Fruit fly (Drosophila melanogaster) whole organism, embryonic: ENCODE results near the gene Cyp303a1.

Experiments used
- Atf-2 ChIP-seq: fragments of 200-800 bp; sonication (Bioruptor generic); optimal IDR thresholded peaks from 2 replicates; lab custom pipeline; 2016; ENCODE audit warnings: missing biosample characterization, missing genetic modification characterization
- B-H1 ChIP-seq: fragments of 200-800 bp; sonication (Bioruptor generic); IDR thresholded peaks from 3 replicates; pipeline ENCODE4 v1.3.6; 2022; ENCODE audit warnings: missing biosample characterization, missing genetic modification characterization
- CG10654 ChIP-seq: fragments of 200-800 bp; sonication (Bioruptor generic); optimal IDR thresholded peaks from 2 replicates; lab custom pipeline; 2016; ENCODE audit warnings: missing biosample characterization, missing genetic modification characterization
- CG10979 ChIP-seq: fragments of 200-800 bp; sonication (Bioruptor generic); optimal IDR thresholded peaks from 2 replicates; lab custom pipeline; 2018; ENCODE audit warnings: missing biosample characterization, mild to moderate bottlenecking, missing genetic modification characterization, moderate library complexity
- CG12744 ChIP-seq: fragments of 200-800 bp; sonication (Bioruptor generic); optimal IDR thresholded peaks from 2 replicates; lab custom pipeline; 2016; ENCODE audit warnings: missing biosample characterization, missing genetic modification characterization
- CG13296 ChIP-seq: fragments of 200-800 bp; sonication (Bioruptor generic); optimal IDR thresholded peaks from 3 replicates; lab custom pipeline; 2018; ENCODE audit warnings: missing biosample characterization, mild to moderate bottlenecking, missing genetic modification characterization
- CG14050 ChIP-seq: fragments of 200-800 bp; sonication (Bioruptor generic); IDR thresholded peaks from 3 replicates; pipeline ENCODE4 v1.3.6; 2022; ENCODE audit warnings: missing biosample characterization, missing genetic modification characterization
- CG17328 ChIP-seq: fragments of 200-800 bp; sonication (Bioruptor generic); IDR thresholded peaks from 2 replicates; pipeline ENCODE4 v1.3.6; 2022; ENCODE audit warnings: missing biosample characterization, missing genetic modification characterization
- CG17361 ChIP-seq: fragments of 200-800 bp; sonication (Bioruptor generic); IDR thresholded peaks from 3 replicates; pipeline ENCODE4 v1.3.6; 2022; ENCODE audit warnings: missing biosample characterization, missing genetic modification characterization
- CG1832 ChIP-seq: fragments of 200-800 bp; sonication (Bioruptor generic); optimal IDR thresholded peaks from 2 replicates; lab custom pipeline; 2017; ENCODE audit warnings: missing biosample characterization, mild to moderate bottlenecking, missing genetic modification characterization, inconsistent platforms
- CG3065 ChIP-seq: fragments of 200-800 bp; sonication (Bioruptor generic); optimal IDR thresholded peaks from 2 replicates; lab custom pipeline; 2016; ENCODE audit warnings: missing biosample characterization, missing genetic modification characterization
- CG31388 ChIP-seq: fragments of 200-800 bp; sonication (Bioruptor generic); optimal IDR thresholded peaks from 2 replicates; lab custom pipeline; 2016; ENCODE audit warnings: missing biosample characterization, missing genetic modification characterization
- CG32767 ChIP-seq: fragments of 200-800 bp; sonication (Bioruptor generic); IDR thresholded peaks from 2 replicates; pipeline ENCODE4 v1.3.6; 2022; ENCODE audit warnings: missing biosample characterization, missing genetic modification characterization
- CG4404 ChIP-seq: fragments of 200-800 bp; sonication (Bioruptor generic); IDR thresholded peaks from 2 replicates; pipeline ENCODE4 v1.3.6; 2022; ENCODE audit warnings: missing biosample characterization, missing genetic modification characterization
- CG6175 ChIP-seq: fragments of 200-800 bp; sonication (Bioruptor generic); IDR thresholded peaks from 3 replicates; pipeline ENCODE4 v1.3.6; 2022; ENCODE audit warnings: missing biosample characterization, missing genetic modification characterization
- CG7357 ChIP-seq: fragments of 200-800 bp; sonication (Bioruptor generic); IDR thresholded peaks from 3 replicates; pipeline ENCODE4 v1.3.6; 2022; ENCODE audit warnings: missing biosample characterization, missing genetic modification characterization
- CG7556 ChIP-seq: fragments of 200-800 bp; sonication (Bioruptor generic); optimal IDR thresholded peaks from 2 replicates; lab custom pipeline; 2017; ENCODE audit warnings: missing biosample characterization, mild to moderate bottlenecking, missing genetic modification characterization
- CG7786 ChIP-seq: fragments of 200-800 bp; sonication (Bioruptor generic); optimal IDR thresholded peaks from 2 replicates; lab custom pipeline; 2016; ENCODE audit warnings: missing biosample characterization, missing genetic modification characterization
- CG8281 ChIP-seq: fragments of 200-800 bp; sonication (Bioruptor generic); optimal IDR thresholded peaks from 2 replicates; lab custom pipeline; 2018; ENCODE audit warnings: missing biosample characterization, mild to moderate bottlenecking, missing genetic modification characterization, moderate library complexity
- CG9215 ChIP-seq: fragments of 200-800 bp; sonication (Bioruptor generic); IDR thresholded peaks from 2 replicates; pipeline ENCODE4 v1.3.6; 2022; ENCODE audit warnings: missing biosample characterization, missing genetic modification characterization
- CTCF ChIP-seq: fragments of 200-800 bp; sonication (Bioruptor generic); optimal IDR thresholded peaks from 2 replicates; lab custom pipeline; 2017; ENCODE audit warnings: missing biosample characterization, mild to moderate bottlenecking, missing genetic modification characterization, moderate library complexity
- CoRest ChIP-seq: fragments of 200-800 bp; sonication (Bioruptor generic); optimal IDR thresholded peaks from 3 replicates; lab custom pipeline; 2018; ENCODE audit warnings: missing biosample characterization, mild to moderate bottlenecking, missing genetic modification characterization, moderate library complexity
- Dip2 ChIP-seq: fragments of 200-800 bp; sonication (Bioruptor generic); IDR thresholded peaks from 2 replicates; pipeline ENCODE4 v1.3.6; 2022; ENCODE audit warnings: missing biosample characterization, missing genetic modification characterization
- Dp ChIP-seq: fragments of 200-800 bp; sonication (Bioruptor generic); optimal IDR thresholded peaks from 2 replicates; lab custom pipeline; 2018; ENCODE audit warnings: missing biosample characterization, mild to moderate bottlenecking, missing genetic modification characterization, moderate library complexity
- Fer2 ChIP-seq: fragments of 200-800 bp; sonication (Bioruptor generic); optimal IDR thresholded peaks from 2 replicates; lab custom pipeline; 2018; ENCODE audit warnings: missing biosample characterization, mild to moderate bottlenecking, missing genetic modification characterization, moderate library complexity
- GATAe ChIP-seq: fragments of 200-800 bp; sonication (Bioruptor generic); conservative IDR thresholded peaks from 2 replicates; pipeline ENCODE4 v1.3.6; 2022; ENCODE audit warnings: missing biosample characterization, missing genetic modification characterization
- Gsc ChIP-seq: fragments of 200-800 bp; sonication (Bioruptor generic); IDR thresholded peaks from 2 replicates; pipeline ENCODE4 v1.3.6; 2022; ENCODE audit warnings: missing biosample characterization, missing genetic modification characterization
- Hr78 ChIP-seq, 2 experiments: fragments of 200-800 bp in 1 of 2; fragments of >200 bp in 1 of 2; sonication (Bioruptor generic) in 1 of 2; optimal IDR thresholded peaks; 2 replicates each; lab custom pipeline; 2017 to 2019; ENCODE audit warnings: missing biosample characterization in 2 of 2, missing genetic modification characterization in 2 of 2, mild to moderate bottlenecking in 1 of 2, moderate library complexity in 1 of 2
- NFAT ChIP-seq: fragments of 200-800 bp; sonication (Bioruptor generic); IDR thresholded peaks from 2 replicates; pipeline ENCODE4 v1.3.6; 2022; ENCODE audit warnings: missing biosample characterization, missing genetic modification characterization
- Poxn ChIP-seq: fragments of 200-800 bp; sonication (Bioruptor generic); IDR thresholded peaks from 2 replicates; pipeline ENCODE4 v1.3.6; 2022; ENCODE audit warnings: missing biosample characterization, missing genetic modification characterization
- ac ChIP-seq: fragments of 200-800 bp; sonication (Bioruptor generic); optimal IDR thresholded peaks from 3 replicates; lab custom pipeline; 2017; ENCODE audit warnings: missing biosample characterization, mild to moderate bottlenecking, missing genetic modification characterization
- bigmax ChIP-seq: fragments of 200-800 bp; sonication (Bioruptor generic); optimal IDR thresholded peaks from 2 replicates; lab custom pipeline; 2018; ENCODE audit warnings: missing biosample characterization, mild to moderate bottlenecking, missing genetic modification characterization
- croc ChIP-seq: fragments of 200-800 bp; sonication (Bioruptor generic); conservative IDR thresholded peaks from 3 replicates; pipeline ENCODE4 v1.3.6; 2022; ENCODE audit warnings: missing biosample characterization, missing genetic modification characterization
- da ChIP-seq: fragments of 200-800 bp; sonication (Bioruptor generic); optimal IDR thresholded peaks from 2 replicates; lab custom pipeline; 2016; ENCODE audit warnings: missing biosample characterization, missing genetic modification characterization
- dati ChIP-seq: fragments of 200-800 bp; sonication (Bioruptor generic); IDR thresholded peaks from 2 replicates; pipeline ENCODE4 v1.3.6; 2022; ENCODE audit warnings: missing biosample characterization, missing genetic modification characterization
- dysf ChIP-seq: fragments of 200-800 bp; sonication (Bioruptor generic); IDR thresholded peaks from 3 replicates; pipeline ENCODE4 v1.3.6; 2022; ENCODE audit warnings: missing biosample characterization, missing genetic modification characterization
- fu2 ChIP-seq: fragments of 200-800 bp; sonication (Bioruptor generic); optimal IDR thresholded peaks from 2 replicates; lab custom pipeline; 2016; ENCODE audit warnings: missing biosample characterization, missing genetic modification characterization
- gsb ChIP-seq: fragments of 200-800 bp; sonication (Bioruptor generic); IDR thresholded peaks from 2 replicates; pipeline ENCODE4 v1.3.6; 2022; ENCODE audit warnings: missing biosample characterization, missing genetic modification characterization
- knrl ChIP-seq: fragments of 200-800 bp; sonication (Bioruptor generic); IDR thresholded peaks from 3 replicates; pipeline ENCODE4 v1.3.6; 2022; ENCODE audit warnings: missing biosample characterization, missing genetic modification characterization; ENCODE audit not compliant: partially characterized antibody
- lilli ChIP-seq: fragments of 200-800 bp; sonication (Bioruptor generic); optimal IDR thresholded peaks from 3 replicates; lab custom pipeline; 2016; ENCODE audit warnings: missing biosample characterization, missing genetic modification characterization
- lov ChIP-seq, 2 experiments: fragments of 200-800 bp in 1 of 2; fragments of >200 bp in 1 of 2; sonication (Bioruptor generic) in 1 of 2; IDR thresholded peaks in 1 of 2; optimal IDR thresholded peaks in 1 of 2; 2 replicates in 1 of 2; 3 replicates in 1 of 2; pipeline versions ENCODE4 v1.3.6 to Lab custom; 2017 to 2022; ENCODE audit warnings: missing biosample characterization in 1 of 2, missing genetic modification characterization in 1 of 2
- nerfin-1 ChIP-seq: fragments of 200-800 bp; sonication (Bioruptor generic); optimal IDR thresholded peaks from 3 replicates; lab custom pipeline; 2019; ENCODE audit warnings: missing biosample characterization, mild to moderate bottlenecking, missing genetic modification characterization, moderate library complexity
- odd ChIP-seq: fragments of 200-800 bp; sonication (Bioruptor generic); optimal IDR thresholded peaks from 2 replicates; lab custom pipeline; 2017; ENCODE audit warnings: missing biosample characterization, mild to moderate bottlenecking, missing genetic modification characterization
- pan ChIP-seq, 4 experiments: fragments of >200 bp in 3 of 4; fragments of 200-800 bp in 1 of 4; sonication (Bioruptor generic) in 1 of 4; optimal IDR thresholded peaks in 3 of 4; IDR thresholded peaks in 1 of 4; 2 replicates each; pipeline versions ENCODE4 v1.3.6 to Lab custom; 2017 to 2022; ENCODE audit warnings: missing biosample characterization in 2 of 4, missing genetic modification characterization in 2 of 4, mixed read lengths in 1 of 4
- prd ChIP-seq, 3 experiments: fragments of >200 bp in 2 of 3; fragments of 200-800 bp in 1 of 3; sonication (Bioruptor generic) in 1 of 3; optimal IDR thresholded peaks in 2 of 3; IDR thresholded peaks in 1 of 3; 2 replicates in 2 of 3; 3 replicates in 1 of 3; pipeline versions ENCODE4 v1.3.6 to Lab custom; 2017 to 2022; ENCODE audit warnings: missing biosample characterization in 1 of 3, missing genetic modification characterization in 1 of 3
- row ChIP-seq: fragments of 200-800 bp; sonication (Bioruptor generic); IDR thresholded peaks from 3 replicates; pipeline ENCODE4 v1.3.6; 2022; ENCODE audit warnings: missing biosample characterization, missing genetic modification characterization
- sc ChIP-seq, 3 experiments: fragments of >200 bp in 2 of 3; fragments of 200-800 bp in 1 of 3; sonication (Bioruptor generic) in 1 of 3; optimal IDR thresholded peaks; 2 replicates in 2 of 3; 3 replicates in 1 of 3; lab custom pipeline; 2017; ENCODE audit warnings: mild to moderate bottlenecking in 1 of 3, missing biosample characterization in 1 of 3, missing genetic modification characterization in 1 of 3, missing genetic modification reagents in 1 of 3
- sob ChIP-seq: fragments of 200-800 bp; sonication (Bioruptor generic); IDR thresholded peaks from 2 replicates; pipeline ENCODE4 v1.3.6; 2022; ENCODE audit warnings: missing biosample characterization, missing genetic modification characterization
- stc ChIP-seq: fragments of 200-800 bp; sonication (Bioruptor generic); IDR thresholded peaks from 2 replicates; pipeline ENCODE4 v1.3.6; 2022; ENCODE audit warnings: missing biosample characterization, missing genetic modification characterization
- vfl ChIP-seq: fragments of 200-800 bp; sonication (Bioruptor generic); optimal IDR thresholded peaks from 2 replicates; lab custom pipeline; 2016; ENCODE audit warnings: missing biosample characterization, missing genetic modification characterization

Cyp303a1 gene

DNA sequence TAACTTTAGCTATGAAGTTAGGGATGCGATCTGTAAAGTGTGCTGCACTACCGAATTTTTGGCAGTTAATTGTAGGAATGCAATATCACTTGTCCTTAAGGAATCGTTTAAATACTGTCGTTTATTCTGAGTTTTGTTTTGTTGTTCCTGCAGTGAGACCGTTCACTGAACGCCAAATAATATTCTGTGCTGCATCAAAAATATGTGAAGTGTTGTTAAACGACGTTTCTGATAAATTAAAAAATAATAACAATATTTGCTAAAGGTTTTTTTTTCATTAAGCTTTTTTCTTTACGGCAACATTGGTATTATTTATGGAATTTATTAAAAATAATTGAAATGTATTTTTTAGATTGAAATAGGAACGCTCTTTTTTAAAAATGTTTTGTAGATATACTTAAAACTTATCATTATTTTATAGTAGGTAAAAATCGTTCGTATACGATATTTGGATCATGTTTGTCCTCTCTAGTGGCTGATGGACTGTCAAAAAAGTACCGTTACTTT lies 8.8 kb downstream of the Cyp303a1 start, which contains the start of gene GMF (continued):
- no peak for TF ChIP-seq Poxn (GFP tag; lab: Robert Waterston, UW)
- TF ChIP-seq CG9215 (GFP tag; lab: Robert Waterston, UW), result no peak
- no peak for TF ChIP-seq CG14050 (GFP tag; lab: Robert Waterston, UW)
- TF ChIP-seq dati, result no peak
- no peak for TF ChIP-seq odd (GFP tag; lab: Kevin White, UChicago)
- TF ChIP-seq CG4404 (GFP tag; lab: Robert Waterston, UW), result no peak
- no peak for TF ChIP-seq sob (GFP tag; lab: Robert Waterston, UW)
- no peak for TF ChIP-seq CG7357
- TF ChIP-seq Gsc (GFP tag; lab: Robert Waterston, UW), result no peak
- no peak for TF ChIP-seq pan (optimal IDR thresholded peaks at IDR 0.05; lab: Kevin White, UChicago)
- peak in 1 of 2 experiments; percentile 27 for TF ChIP-seq pan (GFP tag; optimal IDR thresholded peaks at IDR 0.05 in 1 of 2, IDR thresholded peaks at IDR 0.05 in 1 of 2)
- TF ChIP-seq sc (optimal IDR thresholded peaks at IDR 0.05; lab: Kevin White, UChicago), result no peak
- no peak for TF ChIP-seq sc (GFP tag; optimal IDR thresholded peaks at IDR 0.05; lab: Kevin White, UChicago)
- TF ChIP-seq dysf (GFP tag; lab: Robert Waterston, UW), result no peak
- peak; percentile 27 for TF ChIP-seq nerfin-1
- TF ChIP-seq CG17361 (GFP tag; lab: Robert Waterston, UW), result peak; percentile 78; the same call in 2 of the 3 replicates
- TF ChIP-seq ac (GFP tag; lab: Kevin White, UChicago), result no peak
- TF ChIP-seq CG32767 (GFP tag; lab: Robert Waterston, UW), result no peak
- no peak for TF ChIP-seq NFAT (GFP tag; lab: Robert Waterston, UW)
- no peak for TF ChIP-seq prd (optimal IDR thresholded peaks at IDR 0.05; lab: Kevin White, UChicago)
- no peak for TF ChIP-seq prd (GFP tag; IDR thresholded peaks at IDR 0.05; lab: Robert Waterston, UW)
- no peak for TF ChIP-seq stc (GFP tag; lab: Robert Waterston, UW)
- TF ChIP-seq CG10979 (tag; lab: Kevin White, UChicago), result peak; percentile 63
- no peak for TF ChIP-seq CG8281 (tag; lab: Kevin White, UChicago)
- TF ChIP-seq GATAe, result no peak
- no peak for TF ChIP-seq bigmax (GFP tag; lab: Kevin White, UChicago)
- TF ChIP-seq CG6175 (GFP tag; lab: Robert Waterston, UW), result no peak
- TF ChIP-seq B-H1 (GFP tag; lab: Robert Waterston, UW), result no peak
- no peak for TF ChIP-seq CG12744 (GFP tag; lab: Kevin White, UChicago)
- TF ChIP-seq Fer2, result no peak
- no peak for TF ChIP-seq CTCF (GFP tag; lab: Kevin White, UChicago)
- TF ChIP-seq CoRest (tag; lab: Kevin White, UChicago), result peak; percentile 72
- no peak for TF ChIP-seq vfl (GFP tag; lab: Kevin White, UChicago)
- no peak for TF ChIP-seq croc (GFP tag; lab: Robert Waterston, UW)
- TF ChIP-seq CG10654 (GFP tag; lab: Kevin White, UChicago), result no peak
- TF ChIP-seq Hr78 (GFP tag; optimal IDR thresholded peaks at IDR 0.05; lab: Kevin White, UChicago), result no peak
- TF ChIP-seq fu2 (GFP tag; lab: Kevin White, UChicago), result no peak
- peak; percentile 45 for TF ChIP-seq lilli (GFP tag; lab: Kevin White, UChicago)
- TF ChIP-seq Dip2 (GFP tag; lab: Robert Waterston, UW), result no peak
- TF ChIP-seq knrl (GFP tag; lab: Robert Waterston, UW), result peak; percentile 46; the same call in 2 of the 3 replicates
- peak; percentile 22 for TF ChIP-seq CG13296 (GFP tag; lab: Kevin White, UChicago)
- TF ChIP-seq CG1832, result no peak
- TF ChIP-seq da, result no peak
- no peak for TF ChIP-seq lov (optimal IDR thresholded peaks at IDR 0.05; lab: Kevin White, UChicago)
- no peak for TF ChIP-seq lov (GFP tag; IDR thresholded peaks at IDR 0.05; lab: Robert Waterston, UW)
- TF ChIP-seq Dp (GFP tag; lab: Kevin White, UChicago), result peak; percentile 13
- no peak for TF ChIP-seq gsb (GFP tag; lab: Robert Waterston, UW)
- TF ChIP-seq CG7786 (GFP tag; lab: Kevin White, UChicago), result no peak
- peak; percentile 5 for TF ChIP-seq CG3065
- TF ChIP-seq row, result peak; percentile 78
- peak; percentile 30 for TF ChIP-seq CG7556 (GFP tag; lab: Kevin White, UChicago)
- TF ChIP-seq Atf-2, result no peak
- peak; percentile 52; the same call in 1 of the 2 replicates for TF ChIP-seq CG17328 (GFP tag; lab: Robert Waterston, UW)
- no peak for TF ChIP-seq CG31388 (GFP tag; lab: Kevin White, UChicago)
